Worm (Caenorhabditis elegans): Measurements from ENCODE around the gene tsp-11.

- no peak for TF ChIP-seq syd-9 (tag; optimal IDR thresholded peaks at IDR 0.05)
- no peak for TF ChIP-seq nfya-1 (tag; optimal IDR thresholded peaks at IDR 0.05)
Measured at ce11 chrX:9204986-9205385, 42.0 kb downstream of the tsp-11 start.
